Worm (Caenorhabditis elegans): ENCODE measurements around the gene K09C8.8.

The K09C8.8 gene

ce11 chrX:10991352-10992172, 20.8 kb downstream of the K09C8.8 start:
- no peak for TF ChIP-seq him-1 (tag; optimal IDR thresholded peaks at IDR 0.05)
- TF ChIP-seq W03F9.2 (tag; optimal IDR thresholded peaks at IDR 0.05), result no peak
- no peak for TF ChIP-seq dao-5 (tag; optimal IDR thresholded peaks at IDR 0.05)

ce11 chrX:10992177-10992576, 21.4 kb downstream of the K09C8.8 start, which contains the start of gene ver-3:
TSS of gene ver-3 (plus strand) at chrX:10992477.
- TF ChIP-seq dao-5 (tag; optimal IDR thresholded peaks at IDR 0.05) (no peak), him-1 (tag; optimal IDR thresholded peaks at IDR 0.05) (no peak), W03F9.2 (tag; optimal IDR thresholded peaks at IDR 0.05) (no peak)

ce11 chrX:10999176-10999575, 28.4 kb downstream of the K09C8.8 start, which contains the start of gene F59F3.6:
TSS of gene F59F3.6 (minus strand) at chrX:10999276.
- TF ChIP-seq him-1 (tag; optimal IDR thresholded peaks at IDR 0.05) (no peak), W03F9.2 (tag; optimal IDR thresholded peaks at IDR 0.05) (no peak), dao-5 (tag; optimal IDR thresholded peaks at IDR 0.05) (no peak)

DNA sequence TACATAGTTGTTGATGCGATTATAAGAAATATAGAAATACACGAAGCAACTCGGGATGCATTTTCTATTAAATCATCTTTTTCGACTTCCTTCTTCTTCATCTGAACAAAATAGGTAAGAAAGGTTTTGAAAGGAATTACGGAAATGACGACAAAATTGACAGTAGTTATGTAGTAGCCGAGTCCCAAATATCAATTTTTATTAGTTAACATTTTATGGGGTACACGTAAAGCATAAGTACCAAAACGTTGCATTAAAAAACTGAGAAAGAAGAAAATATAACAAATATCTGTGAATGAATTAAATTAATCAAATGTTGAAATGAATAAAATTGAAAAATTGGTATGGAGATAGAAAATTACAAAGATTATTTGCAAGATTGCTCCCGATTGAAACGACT, 31.0 kb downstream of the K09C8.8 start, which contains the start of gene col-177:
Gene col-177 (minus strand): TSS at position 101 of the 400 bp plus-strand sequence.
- TF ChIP-seq him-1 (tag; optimal IDR thresholded peaks at IDR 0.05) (no peak), dao-5 (tag; optimal IDR thresholded peaks at IDR 0.05) (no peak), W03F9.2 (tag; optimal IDR thresholded peaks at IDR 0.05) (no peak)

DNA sequence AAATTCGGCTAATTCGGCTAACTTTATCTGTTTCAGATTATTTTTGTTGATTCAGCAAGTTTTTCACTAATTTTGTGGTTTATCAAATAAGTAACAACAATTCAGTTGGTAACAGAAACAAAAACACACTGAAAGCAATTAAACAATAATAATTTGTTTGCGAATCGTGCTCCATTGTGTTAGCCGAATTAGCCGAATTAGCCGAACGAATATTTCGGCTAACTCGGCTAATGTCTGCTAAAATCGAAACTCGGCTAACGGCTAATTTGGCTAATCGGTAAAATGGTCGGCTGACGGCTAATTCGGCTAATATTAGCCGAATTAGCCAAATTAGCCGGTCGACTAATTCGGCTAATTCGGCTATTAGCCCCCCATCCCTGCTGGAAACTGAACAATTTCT, 33.0 kb downstream of the K09C8.8 start:
- TF ChIP-seq W03F9.2 (tag; optimal IDR thresholded peaks at IDR 0.05) (no peak), dao-5 (tag; optimal IDR thresholded peaks at IDR 0.05) (no peak), him-1 (tag; optimal IDR thresholded peaks at IDR 0.05) (no peak)

ce11 chrX:11007393-11007792, 36.7 kb downstream of the K09C8.8 start:
- TF ChIP-seq W03F9.2 (tag; optimal IDR thresholded peaks at IDR 0.05), result no peak
- no peak for TF ChIP-seq him-1 (tag; optimal IDR thresholded peaks at IDR 0.05)
- no peak for TF ChIP-seq dao-5 (tag; optimal IDR thresholded peaks at IDR 0.05)

DNA sequence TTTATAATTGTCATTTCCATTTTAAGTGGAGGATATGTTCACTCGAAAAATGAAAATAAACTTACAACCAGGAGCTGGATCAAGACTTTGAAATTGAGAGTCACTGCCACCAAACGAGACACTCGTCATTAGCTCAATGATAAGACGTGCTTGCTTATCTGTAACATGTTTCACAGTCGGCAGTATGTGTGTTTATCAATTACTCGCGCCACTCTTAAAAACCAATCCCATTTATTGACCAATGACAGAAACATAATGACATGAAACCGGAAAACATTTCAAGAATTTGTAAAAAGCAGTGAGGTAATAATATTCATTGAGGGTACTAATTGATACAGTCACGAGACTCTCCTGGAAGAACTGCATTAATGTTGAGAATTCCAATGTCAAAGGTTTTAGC, 37.3 kb downstream of the K09C8.8 start, which contains the start of gene del-5:
Gene del-5 (minus strand): TSS at position 130 of the 400 bp plus-strand sequence.
- TF ChIP-seq dao-5 (tag; optimal IDR thresholded peaks at IDR 0.05) (no peak), him-1 (tag; optimal IDR thresholded peaks at IDR 0.05) (no peak), W03F9.2 (tag; optimal IDR thresholded peaks at IDR 0.05) (no peak)

DNA sequence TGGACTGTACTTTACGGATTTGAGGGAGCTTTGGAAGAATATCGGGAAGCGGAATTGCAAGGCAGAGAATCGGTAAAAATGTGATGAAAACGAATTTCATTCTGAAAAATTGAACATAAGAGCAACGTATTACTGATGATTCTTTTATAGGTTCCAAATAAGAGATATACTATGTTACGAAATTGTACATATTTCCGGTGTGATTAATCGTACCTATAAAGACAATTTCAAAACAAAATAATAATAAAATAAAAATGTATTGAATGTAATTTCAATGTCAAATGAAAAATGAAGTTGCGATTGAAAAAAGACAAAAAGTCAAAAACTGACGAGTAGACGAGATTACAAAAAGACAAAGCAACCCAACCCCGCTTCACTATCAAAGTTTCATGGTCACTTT, 38.2 kb downstream of the K09C8.8 start, which contains the start of gene ttr-31:
Gene ttr-31 (minus strand): TSS at position 101 of the 400 bp plus-strand sequence.
- TF ChIP-seq dao-5 (tag; optimal IDR thresholded peaks at IDR 0.05) (no peak), W03F9.2 (tag; optimal IDR thresholded peaks at IDR 0.05) (no peak), him-1 (tag; optimal IDR thresholded peaks at IDR 0.05) (no peak)

DNA sequence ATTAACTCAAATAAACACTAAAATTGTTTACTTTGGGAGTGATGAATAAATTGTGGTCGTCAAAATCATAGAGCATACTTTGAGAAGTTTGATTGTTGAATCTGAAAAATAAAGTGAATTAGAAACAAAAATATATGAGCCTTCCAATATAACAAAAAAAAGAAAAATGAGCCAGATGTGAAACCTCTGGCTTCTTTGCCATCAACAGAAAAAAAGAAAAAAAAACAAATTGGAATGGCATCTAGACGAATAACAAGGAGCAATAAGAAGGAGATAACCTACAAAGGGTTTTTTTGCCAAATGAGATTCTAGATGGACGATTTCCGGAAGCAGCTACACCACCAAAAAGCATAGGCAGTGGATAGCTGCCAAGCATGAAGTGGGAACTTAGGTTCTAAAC, 39.8 kb downstream of the K09C8.8 start, which contains the start of gene F58A3.4:
Gene F58A3.4 (minus strand): TSS at position 101 of the 400 bp plus-strand sequence.
- TF ChIP-seq dao-5 (tag; optimal IDR thresholded peaks at IDR 0.05), result no peak
- no peak for TF ChIP-seq him-1 (tag; optimal IDR thresholded peaks at IDR 0.05)
- TF ChIP-seq W03F9.2 (tag; optimal IDR thresholded peaks at IDR 0.05), result no peak

DNA sequence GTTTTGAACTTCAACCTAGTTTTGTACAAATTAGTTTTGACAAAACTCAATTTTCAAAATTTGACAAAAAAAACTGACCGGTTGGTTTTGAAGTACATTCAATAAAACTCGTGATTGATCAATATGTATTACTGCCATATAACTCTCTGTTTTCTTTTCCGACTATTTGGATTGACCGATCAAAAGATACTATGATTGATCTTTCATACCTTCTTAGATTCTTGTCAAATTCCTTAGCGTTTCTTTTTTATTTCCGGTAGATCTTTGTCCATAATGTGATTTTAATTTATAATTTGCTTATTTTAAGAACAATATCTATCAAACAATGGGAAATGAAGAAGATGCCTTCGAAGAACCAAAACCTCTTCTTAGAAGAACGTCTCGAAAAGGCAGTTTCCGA, 41.6 kb downstream of the K09C8.8 start, which contains the start of gene F58A3.3:
Gene F58A3.3 (plus strand): TSS at position 301 of the 400 bp plus-strand sequence.
- TF ChIP-seq dao-5 (tag; optimal IDR thresholded peaks at IDR 0.05) (no peak), W03F9.2 (tag; optimal IDR thresholded peaks at IDR 0.05) (no peak), him-1 (tag; optimal IDR thresholded peaks at IDR 0.05) (no peak)

ce11 chrX:11014394-11015280, 43.9 kb downstream of the K09C8.8 start:
- no peak for TF ChIP-seq W03F9.2 (tag; optimal IDR thresholded peaks at IDR 0.05)
- no peak for TF ChIP-seq him-1 (tag; optimal IDR thresholded peaks at IDR 0.05)
- TF ChIP-seq dao-5 (tag; optimal IDR thresholded peaks at IDR 0.05), result no peak

ce11 chrX:11016100-11016499, 45.4 kb downstream of the K09C8.8 start, which contains the start of gene egl-15:
TSS of gene egl-15 (plus strand) at chrX:11016400.
- TF ChIP-seq him-1 (tag; optimal IDR thresholded peaks at IDR 0.05), result no peak
- TF ChIP-seq dao-5 (tag; optimal IDR thresholded peaks at IDR 0.05), result no peak
- no peak for TF ChIP-seq W03F9.2 (tag; optimal IDR thresholded peaks at IDR 0.05)
